Worm (Caenorhabditis elegans) whole organism, early embryonic: Measurements from ENCODE around the gene K08D9.6.

Source experiments
- B0310.2 ChIP-seq: sonication (generic microtip); optimal IDR thresholded peaks from 2 replicates; lab custom pipeline; 2016; ENCODE audit warnings: mild to moderate bottlenecking, missing genetic modification characterization, missing compliant biosample characterization
- F13C5.2 ChIP-seq: sonication (generic microtip); optimal IDR thresholded peaks from 2 replicates; lab custom pipeline; 2017; ENCODE audit warnings: mild to moderate bottlenecking, missing genetic modification characterization, inconsistent platforms, missing compliant biosample characterization
- aly-1 ChIP-seq: sonication (generic microtip); optimal IDR thresholded peaks from 2 replicates; lab custom pipeline; 2016; ENCODE audit warnings: missing genetic modification characterization, missing compliant biosample characterization
- ama-1 ChIP-seq: fragments of 150-350 bp; optimal IDR thresholded peaks from 2 replicates; lab custom pipeline; 2014
- ceh-13 ChIP-seq: fragments of 200-800 bp; sonication (Bioruptor generic); optimal IDR thresholded peaks from 2 replicates; lab custom pipeline; 2018; ENCODE audit warnings: mild to moderate bottlenecking, missing genetic modification characterization, missing compliant biosample characterization
- ceh-36 ChIP-seq: sonication (generic microtip); optimal IDR thresholded peaks from 2 replicates; lab custom pipeline; 2016; ENCODE audit warnings: missing genetic modification characterization, inconsistent platforms, missing compliant biosample characterization
- ets-7 ChIP-seq: sonication (generic microtip); optimal IDR thresholded peaks from 2 replicates; lab custom pipeline; 2016; ENCODE audit warnings: missing genotype, missing genetic modification characterization, missing compliant biosample characterization
- flt-1 ChIP-seq: fragments of 200-800 bp; sonication (Bioruptor generic); IDR thresholded peaks from 2 replicates; pipeline ENCODE4 v1.3.6; 2022; ENCODE audit warnings: missing genetic modification characterization, missing compliant biosample characterization
- hmbx-1 ChIP-seq: sonication (generic microtip); optimal IDR thresholded peaks from 2 replicates; lab custom pipeline; 2016; ENCODE audit warnings: mild to moderate bottlenecking, missing genetic modification characterization, missing compliant biosample characterization
- hmg-4 ChIP-seq: fragments of 200-800 bp; sonication (Bioruptor generic); optimal IDR thresholded peaks from 2 replicates; lab custom pipeline; 2018; ENCODE audit warnings: mild to moderate bottlenecking, missing genetic modification characterization, missing compliant biosample characterization
- hnd-1 ChIP-seq: sonication (generic microtip); optimal IDR thresholded peaks from 2 replicates; lab custom pipeline; 2016; ENCODE audit warnings: missing genetic modification characterization, missing compliant biosample characterization
- pes-1 ChIP-seq: fragments of 200-800 bp; sonication (Bioruptor generic); IDR thresholded peaks from 2 replicates; pipeline ENCODE4 v1.3.6; 2022; ENCODE audit warnings: missing genetic modification reagents, missing genetic modification characterization, missing compliant biosample characterization
- scrt-1 ChIP-seq: fragments of 200-800 bp; sonication (Bioruptor generic); IDR thresholded peaks from 2 replicates; pipeline ENCODE4 v1.3.6; 2022; ENCODE audit warnings: missing genetic modification characterization, missing compliant biosample characterization
- sea-1 ChIP-seq: fragments of 200-800 bp; sonication (Bioruptor generic); conservative IDR thresholded peaks from 2 replicates; pipeline ENCODE4 v1.3.6; 2022; ENCODE audit warnings: missing genetic modification characterization, missing compliant biosample characterization
- tbx-11 ChIP-seq: fragments of 200-800 bp; sonication (Bioruptor generic); IDR thresholded peaks from 2 replicates; pipeline ENCODE4 v1.3.6; 2022; ENCODE audit warnings: missing genetic modification characterization, missing compliant biosample characterization
- tbx-37 ChIP-seq: fragments of 200-800 bp; sonication (Bioruptor generic); conservative IDR thresholded peaks from 2 replicates; pipeline ENCODE4 v1.3.6; 2022; ENCODE audit warnings: missing genetic modification reagents, missing genetic modification characterization, missing compliant biosample characterization
- tra-4 ChIP-seq: sonication (generic microtip); optimal IDR thresholded peaks from 2 replicates; lab custom pipeline; 2017; ENCODE audit warnings: missing genetic modification characterization, missing compliant biosample characterization

K08D9.6 gene

DNA sequence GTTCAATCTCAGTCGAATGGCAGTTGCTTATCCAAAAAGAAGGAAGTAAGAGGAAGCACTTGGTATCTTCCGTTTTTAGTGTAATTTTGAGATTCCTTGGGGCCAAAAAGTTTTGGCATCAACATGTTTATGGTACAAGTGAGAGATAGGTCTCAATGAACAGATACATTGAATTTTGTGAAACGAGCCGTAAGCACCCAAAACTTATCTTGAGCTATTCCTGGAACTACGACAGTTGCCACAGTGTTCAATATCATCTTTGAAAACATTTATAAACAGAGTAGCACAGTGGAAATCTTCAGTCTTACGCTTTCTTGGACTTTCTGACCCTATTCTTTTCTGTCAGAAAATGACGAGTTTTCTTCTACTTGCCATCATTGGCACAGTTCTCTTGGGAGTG is 40.2 kb upstream of the K08D9.6 start, which contains the start of gene T28A11.3:
Gene T28A11.3 (plus strand): TSS at position 301 of the 400 bp plus-strand sequence.
- TF ChIP-seq tbx-11 = no peak
- no peak for TF ChIP-seq hnd-1 (tag; lab: Kevin White, UChicago)
- no peak for TF ChIP-seq hmbx-1 (tag; lab: Kevin White, UChicago)
- no peak for TF ChIP-seq tbx-37 (GFP tag; lab: Robert Waterston, UW)
- no peak for TF ChIP-seq flt-1 (GFP tag; lab: Robert Waterston, UW)
- no peak for TF ChIP-seq ceh-36
- TF ChIP-seq ama-1 (lab: Kevin White, UChicago) = no peak
- TF ChIP-seq B0310.2 (tag; lab: Kevin White, UChicago) = no peak

DNA sequence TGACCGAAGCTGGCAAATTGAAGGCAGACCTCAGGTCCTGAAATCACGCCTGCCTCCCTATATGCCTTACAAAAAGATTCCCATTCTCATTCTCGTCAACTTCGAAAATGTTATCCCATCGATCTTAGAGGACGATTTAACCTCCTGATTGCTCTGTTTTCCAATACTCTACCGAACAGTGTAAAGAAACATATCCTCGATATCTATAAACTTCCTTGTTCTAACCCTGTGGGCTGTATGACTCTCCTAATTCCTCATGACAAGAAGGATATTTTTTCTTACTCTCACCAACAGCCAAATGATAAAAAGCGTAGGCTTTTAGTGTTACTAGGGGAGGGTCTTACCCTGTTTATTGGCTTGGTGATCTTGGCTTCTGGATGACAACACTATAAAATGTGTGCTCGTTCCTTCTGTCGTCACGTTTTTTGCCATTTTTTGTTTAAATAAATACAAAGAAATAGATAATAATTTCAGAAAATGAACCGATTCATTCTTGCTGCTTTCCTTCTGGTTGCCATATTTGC is 38.9 kb upstream of the K08D9.6 start, which contains the start of gene T28A11.4:
Gene T28A11.4 (plus strand): TSS at position 474 of the 524 bp plus-strand sequence.
- TF ChIP-seq tbx-37 (GFP tag; lab: Robert Waterston, UW) (no peak), hmbx-1 (tag; lab: Kevin White, UChicago) (no peak), ceh-13 (GFP tag; lab: Kevin White, UChicago) (no peak), hmg-4 (GFP tag; lab: Kevin White, UChicago) (no peak), B0310.2 (tag; lab: Kevin White, UChicago) (no peak), pes-1 (GFP tag; lab: Robert Waterston, UW) (no peak), F13C5.2 (tag; lab: Kevin White, UChicago) (no peak), tbx-11 (no peak), ets-7 (tag; lab: Kevin White, UChicago) (no peak), hnd-1 (tag; lab: Kevin White, UChicago) (no peak), ama-1 (lab: Kevin White, UChicago) (no peak), ceh-36 (no peak), tra-4 (tag; lab: Kevin White, UChicago) (no peak)

DNA sequence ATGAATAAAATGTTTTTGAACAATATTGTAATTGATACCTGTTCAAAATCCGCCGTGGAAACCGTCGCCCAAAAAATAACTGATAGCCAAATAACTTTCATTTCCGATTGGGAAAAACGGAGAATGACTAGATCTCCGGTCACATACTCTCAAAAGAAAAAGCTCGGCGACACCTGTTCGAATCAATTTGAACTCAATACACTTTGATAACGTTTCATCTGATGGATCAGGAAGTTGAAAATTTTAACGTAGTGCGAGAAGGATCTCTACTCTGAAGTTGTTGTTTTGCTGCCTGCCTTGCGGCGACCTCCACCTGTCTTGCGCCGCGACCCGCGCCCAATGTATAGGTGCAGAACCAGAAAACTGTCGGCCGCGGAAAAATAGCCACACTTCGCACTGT is 38.4 kb upstream of the K08D9.6 start, which contains the start of gene T28A11.20:
Gene T28A11.20 (minus strand): TSS at position 101 of the 400 bp plus-strand sequence.
- TF ChIP-seq tbx-11 (no peak), ceh-36 (no peak), ets-7 (tag; lab: Kevin White, UChicago) (no peak), aly-1 (no peak), tbx-37 (GFP tag; lab: Robert Waterston, UW) (no peak), scrt-1 (GFP tag; lab: Robert Waterston, UW) (no peak), hnd-1 (tag; lab: Kevin White, UChicago) (no peak), B0310.2 (tag; lab: Kevin White, UChicago) (no peak), F13C5.2 (tag; lab: Kevin White, UChicago) (no peak), flt-1 (GFP tag; lab: Robert Waterston, UW) (no peak), tra-4 (tag; lab: Kevin White, UChicago) (no peak), sea-1 (GFP tag; lab: Robert Waterston, UW) (no peak), hmbx-1 (tag; lab: Kevin White, UChicago) (no peak), ama-1 (lab: Kevin White, UChicago) (no peak), pes-1 (GFP tag; lab: Robert Waterston, UW) (no peak)

DNA sequence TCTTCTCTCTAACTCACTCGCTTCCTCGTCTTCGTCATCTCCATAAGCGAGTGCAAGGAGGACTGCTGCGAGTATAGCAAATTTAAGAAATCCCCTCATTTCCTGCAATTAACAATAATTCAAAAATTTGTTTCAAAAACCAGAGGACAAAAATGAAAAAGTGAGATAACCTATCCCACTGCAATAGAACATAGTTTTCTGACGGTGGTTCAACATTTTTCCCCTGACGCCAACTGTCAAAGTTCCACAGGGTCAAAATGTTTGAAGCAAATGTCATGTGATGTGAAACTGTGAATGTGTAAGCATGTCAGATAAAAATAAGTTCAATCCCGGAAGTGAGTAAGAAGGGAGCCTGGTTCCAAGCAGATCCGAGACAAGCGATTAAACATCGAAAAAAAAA is 34.6 kb upstream of the K08D9.6 start, which contains the start of gene T28A11.19:
Gene T28A11.19 (minus strand): TSS at position 108 of the 400 bp plus-strand sequence.
- no peak for TF ChIP-seq ceh-36
- TF ChIP-seq tbx-11 = no peak
- TF ChIP-seq aly-1 = no peak
- no peak for TF ChIP-seq tra-4 (tag; lab: Kevin White, UChicago)
- no peak for TF ChIP-seq B0310.2 (tag; lab: Kevin White, UChicago)
- TF ChIP-seq hmbx-1 (tag; lab: Kevin White, UChicago) = no peak
- TF ChIP-seq pes-1 (GFP tag; lab: Robert Waterston, UW) = no peak
- no peak for TF ChIP-seq tbx-37 (GFP tag; lab: Robert Waterston, UW)
- TF ChIP-seq ama-1 (lab: Kevin White, UChicago) = no peak
- no peak for TF ChIP-seq F13C5.2 (tag; lab: Kevin White, UChicago)
- no peak for TF ChIP-seq ceh-13 (GFP tag; lab: Kevin White, UChicago)
- no peak for TF ChIP-seq ets-7 (tag; lab: Kevin White, UChicago)
- TF ChIP-seq sea-1 (GFP tag; lab: Robert Waterston, UW) = no peak
- TF ChIP-seq flt-1 (GFP tag; lab: Robert Waterston, UW) = no peak
- no peak for TF ChIP-seq hmg-4 (GFP tag; lab: Kevin White, UChicago)
- TF ChIP-seq scrt-1 (GFP tag; lab: Robert Waterston, UW) = no peak
- no peak for TF ChIP-seq hnd-1 (tag; lab: Kevin White, UChicago)

DNA sequence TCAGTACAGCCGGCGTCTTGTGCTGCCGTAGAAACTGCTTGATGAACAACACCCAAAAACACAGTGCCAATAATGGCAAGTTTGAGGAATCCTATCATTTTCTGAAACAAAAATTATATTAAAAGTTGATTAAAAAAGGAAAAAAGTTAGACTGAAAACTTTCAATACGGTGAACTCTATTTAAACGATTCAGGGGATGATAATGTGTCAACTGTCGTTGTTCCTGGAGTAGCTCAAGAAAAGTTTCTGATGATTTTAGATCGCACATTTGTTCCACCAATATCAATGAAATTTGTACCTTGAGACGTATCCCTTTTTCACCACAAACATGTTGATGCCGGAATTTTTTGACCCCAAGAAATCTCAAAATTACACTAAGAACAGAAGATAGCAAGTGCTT is 33.2 kb upstream of the K08D9.6 start, which contains the start of gene T28A11.18:
Gene T28A11.18 (minus strand): TSS at position 101 of the 400 bp plus-strand sequence.
- TF ChIP-seq scrt-1 (GFP tag; lab: Robert Waterston, UW) (no peak), sea-1 (GFP tag; lab: Robert Waterston, UW) (no peak), hnd-1 (tag; lab: Kevin White, UChicago) (no peak), aly-1 (no peak), pes-1 (GFP tag; lab: Robert Waterston, UW) (no peak), tbx-37 (GFP tag; lab: Robert Waterston, UW) (no peak), hmbx-1 (tag; lab: Kevin White, UChicago) (no peak), ceh-13 (GFP tag; lab: Kevin White, UChicago) (no peak), ama-1 (lab: Kevin White, UChicago) (no peak), hmg-4 (GFP tag; lab: Kevin White, UChicago) (no peak), tra-4 (tag; lab: Kevin White, UChicago) (no peak), B0310.2 (tag; lab: Kevin White, UChicago) (no peak), F13C5.2 (tag; lab: Kevin White, UChicago) (no peak), ets-7 (tag; lab: Kevin White, UChicago) (no peak), ceh-36 (no peak), flt-1 (GFP tag; lab: Robert Waterston, UW) (no peak)

DNA sequence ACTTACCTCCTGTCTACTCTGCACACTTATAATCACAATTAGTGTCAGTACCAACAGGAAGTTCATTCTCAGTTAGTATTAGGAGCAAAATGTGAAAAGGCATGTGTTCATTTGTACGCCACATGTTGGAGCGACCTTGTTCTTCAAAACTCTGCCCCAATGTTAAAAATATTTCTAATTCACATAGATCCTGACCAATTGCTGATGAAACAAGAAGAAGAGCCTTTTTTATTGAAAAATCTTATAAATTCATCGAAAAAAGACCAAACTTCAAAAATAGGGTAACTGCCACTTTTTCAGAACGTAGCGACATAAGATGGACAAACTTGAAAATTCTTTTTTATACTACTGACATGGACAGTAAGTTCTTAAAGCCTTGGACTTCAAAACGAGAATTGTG is 31.4 kb upstream of the K08D9.6 start, which contains the start of gene T28A11.17:
Gene T28A11.17 (minus strand): TSS at position 101 of the 400 bp plus-strand sequence.
- no peak for TF ChIP-seq scrt-1 (GFP tag; lab: Robert Waterston, UW)
- no peak for TF ChIP-seq tbx-37 (GFP tag; lab: Robert Waterston, UW)
- TF ChIP-seq pes-1 (GFP tag; lab: Robert Waterston, UW) = no peak
- TF ChIP-seq tbx-11 = no peak
